Fruit fly (Drosophila melanogaster): ENCODE results near the gene CG16721.

CG16721 gene

dm6 chrX:5905446-5905845 lies 25.8 kb downstream of the CG16721 start, which contains the start of gene CG4020:
CG4020 (plus strand) TSS chrX:5905746.
- TF ChIP-seq Pif1A (GFP tag; optimal IDR thresholded peaks at IDR 0.05) (no peak), Snoo (tag; optimal IDR thresholded peaks at IDR 0.05) (no peak), EcR (GFP tag; optimal IDR thresholded peaks at IDR 0.05) (no peak), CG4496 (GFP tag; IDR thresholded peaks at IDR 0.05) (no peak), CG34367 (tag; optimal IDR thresholded peaks at IDR 0.05) (no peak), CG15710 (tag; optimal IDR thresholded peaks at IDR 0.05) (no peak), CG32121 (GFP tag; IDR thresholded peaks at IDR 0.05) (no peak), CG13204 (GFP tag; optimal IDR thresholded peaks at IDR 0.05) (no peak), CG8301 (tag; optimal IDR thresholded peaks at IDR 0.05) (no peak), CG9948 (tag; optimal IDR thresholded peaks at IDR 0.05) (no peak), gl (tag; optimal IDR thresholded peaks at IDR 0.05) (no peak), CG14655 (GFP tag; optimal IDR thresholded peaks at IDR 0.05) (no peak), CG8159 (tag; optimal IDR thresholded peaks at IDR 0.05) (no peak), Ets98B (GFP tag; IDR thresholded peaks at IDR 0.05) (no peak), CG17806 (tag; optimal IDR thresholded peaks at IDR 0.05) (no peak), Pif1B (GFP tag; optimal IDR thresholded peaks at IDR 0.05) (no peak), D1 (tag; optimal IDR thresholded peaks at IDR 0.05) (no peak), CG10348 (GFP tag; IDR thresholded peaks at IDR 0.05) (no peak)

dm6 chrX:5907916-5908315 lies 28.2 kb downstream of the CG16721 start, which contains the start of gene CG12236:
CG12236 (plus strand) TSS chrX:5908135.
- TF ChIP-seq CG8159 (tag; optimal IDR thresholded peaks at IDR 0.05) (peak; percentile 16), CG9948 (tag; optimal IDR thresholded peaks at IDR 0.05) (no peak), CG14655 (GFP tag; optimal IDR thresholded peaks at IDR 0.05) (no peak), EcR (GFP tag; optimal IDR thresholded peaks at IDR 0.05) (peak; percentile 4), Pif1B (GFP tag; optimal IDR thresholded peaks at IDR 0.05) (no peak), CG12605 (GFP tag; IDR thresholded peaks at IDR 0.05) (no peak), Snoo (tag; optimal IDR thresholded peaks at IDR 0.05) (peak; percentile 26), CG34367 (tag; optimal IDR thresholded peaks at IDR 0.05) (no peak), Ets98B (GFP tag; IDR thresholded peaks at IDR 0.05) (no peak), CG17806 (tag; optimal IDR thresholded peaks at IDR 0.05) (no peak), CG10348 (GFP tag; IDR thresholded peaks at IDR 0.05) (no peak), D1 (tag; optimal IDR thresholded peaks at IDR 0.05) (no peak), CG8301 (tag; optimal IDR thresholded peaks at IDR 0.05) (no peak), fd96Ca (GFP tag; IDR thresholded peaks at IDR 0.05) (no peak), gl (tag; optimal IDR thresholded peaks at IDR 0.05) (no peak), CG15710 (tag; optimal IDR thresholded peaks at IDR 0.05) (peak; percentile 3), CG32121 (GFP tag; IDR thresholded peaks at IDR 0.05) (no peak), rn (GFP tag; IDR thresholded peaks at IDR 0.05) (no peak), CG13204 (GFP tag; optimal IDR thresholded peaks at IDR 0.05) (no peak), Pif1A (GFP tag; optimal IDR thresholded peaks at IDR 0.05) (no peak), CG4496 (GFP tag; IDR thresholded peaks at IDR 0.05) (no peak; the same call in 2 of the 3 replicates)

dm6 chrX:5914992-5915751 lies 35.5 kb downstream of the CG16721 start:
- no peak for TF ChIP-seq CG9948 (tag; optimal IDR thresholded peaks at IDR 0.05)
- no peak for TF ChIP-seq fd96Ca (GFP tag; IDR thresholded peaks at IDR 0.05)
- TF ChIP-seq CG17806 (tag; optimal IDR thresholded peaks at IDR 0.05) = no peak
- no peak for TF ChIP-seq CG10348 (GFP tag; IDR thresholded peaks at IDR 0.05)
- TF ChIP-seq CG8159 (tag; optimal IDR thresholded peaks at IDR 0.05) = no peak
- TF ChIP-seq CG14655 (GFP tag; optimal IDR thresholded peaks at IDR 0.05) = no peak
- peak; percentile 89 for TF ChIP-seq EcR (GFP tag; optimal IDR thresholded peaks at IDR 0.05)
- TF ChIP-seq gl (tag; optimal IDR thresholded peaks at IDR 0.05) = no peak
- no peak for TF ChIP-seq CG4496 (GFP tag; IDR thresholded peaks at IDR 0.05)

- TF ChIP-seq gl (tag; optimal IDR thresholded peaks at IDR 0.05) (no peak), Pif1A (GFP tag; optimal IDR thresholded peaks at IDR 0.05) (no peak), CG13204 (GFP tag; optimal IDR thresholded peaks at IDR 0.05) (no peak), CG8159 (tag; optimal IDR thresholded peaks at IDR 0.05) (peak; percentile 2), Pif1B (GFP tag; optimal IDR thresholded peaks at IDR 0.05) (no peak), CG9948 (tag; optimal IDR thresholded peaks at IDR 0.05) (no peak), fd96Ca (GFP tag; IDR thresholded peaks at IDR 0.05) (0 out of 3 replicates have a peak, but pooled peaks have one; percentile 51), CG12605 (GFP tag; IDR thresholded peaks at IDR 0.05) (no peak), Snoo (tag; optimal IDR thresholded peaks at IDR 0.05) (no peak), CG32121 (GFP tag; IDR thresholded peaks at IDR 0.05) (0 out of 2 replicates have a peak, but pooled peaks have one; percentile 7), rn (GFP tag; IDR thresholded peaks at IDR 0.05) (no peak), CG8301 (tag; optimal IDR thresholded peaks at IDR 0.05) (no peak), D1 (tag; optimal IDR thresholded peaks at IDR 0.05) (no peak), CG17806 (tag; optimal IDR thresholded peaks at IDR 0.05) (no peak), CG15710 (tag; optimal IDR thresholded peaks at IDR 0.05) (no peak), CG10348 (GFP tag; IDR thresholded peaks at IDR 0.05) (no peak), CG34367 (tag; optimal IDR thresholded peaks at IDR 0.05) (peak; percentile 5), CG4496 (GFP tag; IDR thresholded peaks at IDR 0.05) (0 out of 3 replicates have a peak, but pooled peaks have one; percentile 4), CG14655 (GFP tag; optimal IDR thresholded peaks at IDR 0.05) (no peak), Ets98B (GFP tag; IDR thresholded peaks at IDR 0.05) (peak; percentile 30; the same call in 1 of the 2 replicates), EcR (GFP tag; optimal IDR thresholded peaks at IDR 0.05) (no peak)
Measured at dm6 chrX:5915752-5916493, 36.3 kb downstream of the CG16721 start.

Data from whole organism, pupa.